Fruit fly (Drosophila melanogaster) whole organism, embryonic: ENCODE results near the gene ci.
"Not testable (repeated sequence)": the region's sequence is repeated elsewhere in the genome, so short reads cannot be mapped to it uniquely, and the experiment has no call there.

Source experiments
- ATbp ChIP-seq: fragments of 200-800 bp; sonication (Bioruptor generic); optimal IDR thresholded peaks from 2 replicates; lab custom pipeline; 2017; ENCODE audit warnings: missing biosample characterization, mild to moderate bottlenecking, missing genetic modification characterization, missing genetic modification reagents
- Antp ChIP-seq: fragments of 200-800 bp; sonication (Bioruptor generic); optimal IDR thresholded peaks from 3 replicates; lab custom pipeline; 2016; ENCODE audit warnings: missing biosample characterization, missing genetic modification characterization
- BEAF-32 ChIP-seq: fragments of 200-800 bp; sonication (Bioruptor generic); optimal IDR thresholded peaks from 3 replicates; lab custom pipeline; 2017; ENCODE audit warnings: missing biosample characterization, missing genetic modification characterization, mild to moderate bottlenecking, moderate library complexity, missing genetic modification reagents
- C15 ChIP-seq: fragments of 200-800 bp; sonication (Bioruptor generic); IDR thresholded peaks from 3 replicates; pipeline ENCODE4 v1.3.6; 2022; ENCODE audit warnings: missing biosample characterization, missing genetic modification characterization
- CG10274 ChIP-seq: fragments of 200-800 bp; sonication (Bioruptor generic); optimal IDR thresholded peaks from 3 replicates; lab custom pipeline; 2017; ENCODE audit warnings: missing biosample characterization, mild to moderate bottlenecking, missing genetic modification characterization
- CG12071 ChIP-seq: fragments of 200-800 bp; sonication (Bioruptor generic); optimal IDR thresholded peaks from 3 replicates; lab custom pipeline; 2018; ENCODE audit warnings: missing biosample characterization, mild to moderate bottlenecking, missing genetic modification characterization
- CG12391 ChIP-seq: fragments of 200-800 bp; sonication (Bioruptor generic); optimal IDR thresholded peaks from 3 replicates; lab custom pipeline; 2018; ENCODE audit warnings: missing biosample characterization, mild to moderate bottlenecking, missing genetic modification characterization, moderate library complexity
- CG13624 ChIP-seq: fragments of 200-800 bp; sonication (Bioruptor generic); optimal IDR thresholded peaks from 2 replicates; lab custom pipeline; 2016; ENCODE audit warnings: missing biosample characterization, missing genetic modification characterization
- CG14710 ChIP-seq: fragments of 200-800 bp; sonication (Bioruptor generic); optimal IDR thresholded peaks from 3 replicates; lab custom pipeline; 2019; ENCODE audit warnings: missing biosample characterization, mild to moderate bottlenecking, missing genetic modification characterization, moderate library complexity
- CG1603 ChIP-seq: fragments of 200-800 bp; sonication (Bioruptor generic); optimal IDR thresholded peaks from 2 replicates; lab custom pipeline; 2019; ENCODE audit warnings: missing biosample characterization, mild to moderate bottlenecking, missing genetic modification characterization, moderate library complexity
- CG16813 ChIP-seq: fragments of 200-800 bp; sonication (Bioruptor generic); IDR thresholded peaks from 3 replicates; pipeline ENCODE4 v1.3.6; 2022; ENCODE audit warnings: missing biosample characterization, missing genetic modification characterization; ENCODE audit not compliant: partially characterized antibody
- CG17802 ChIP-seq: fragments of 200-800 bp; sonication (Bioruptor generic); optimal IDR thresholded peaks from 2 replicates; lab custom pipeline; 2018; ENCODE audit warnings: missing biosample characterization, mild to moderate bottlenecking, missing genetic modification characterization, moderate library complexity
- CG1792 ChIP-seq: fragments of 200-800 bp; sonication (Bioruptor generic); optimal IDR thresholded peaks from 2 replicates; lab custom pipeline; 2016; ENCODE audit warnings: missing biosample characterization, missing genetic modification characterization
- CG18011 ChIP-seq: fragments of 200-800 bp; sonication (Bioruptor generic); optimal IDR thresholded peaks from 2 replicates; lab custom pipeline; 2017; ENCODE audit warnings: missing biosample characterization, missing genetic modification characterization, mild to moderate bottlenecking, moderate library complexity, missing genotype
- CG1832 ChIP-seq: fragments of 200-800 bp; sonication (Bioruptor generic); optimal IDR thresholded peaks from 2 replicates; lab custom pipeline; 2017; ENCODE audit warnings: missing biosample characterization, mild to moderate bottlenecking, missing genetic modification characterization, inconsistent platforms
- CG2116 ChIP-seq: fragments of 200-800 bp; sonication (Bioruptor generic); optimal IDR thresholded peaks from 3 replicates; lab custom pipeline; 2018; ENCODE audit warnings: missing biosample characterization, mild to moderate bottlenecking, missing genetic modification characterization
- CG30020 ChIP-seq: fragments of 200-800 bp; optimal IDR thresholded peaks from 2 replicates; lab custom pipeline; 2019; ENCODE audit warnings: missing biosample characterization, mild to moderate bottlenecking, missing genetic modification characterization, moderate library complexity
- CG3065 ChIP-seq: fragments of 200-800 bp; sonication (Bioruptor generic); optimal IDR thresholded peaks from 2 replicates; lab custom pipeline; 2016; ENCODE audit warnings: missing biosample characterization, missing genetic modification characterization
- CG31365 ChIP-seq: fragments of 200-800 bp; sonication (Bioruptor generic); optimal IDR thresholded peaks from 2 replicates; lab custom pipeline; 2018; ENCODE audit warnings: missing biosample characterization, mild to moderate bottlenecking, missing genetic modification characterization
- CG3838 ChIP-seq: fragments of 200-800 bp; sonication (Bioruptor generic); optimal IDR thresholded peaks from 3 replicates; lab custom pipeline; 2016; ENCODE audit warnings: missing biosample characterization, missing genetic modification characterization
- CG3995 ChIP-seq: fragments of 200-800 bp; sonication (Bioruptor generic); optimal IDR thresholded peaks from 3 replicates; lab custom pipeline; 2016; ENCODE audit warnings: missing biosample characterization, missing genetic modification characterization
- CG4617 ChIP-seq: fragments of 200-800 bp; sonication (Bioruptor generic); optimal IDR thresholded peaks from 3 replicates; lab custom pipeline; 2016; ENCODE audit warnings: missing biosample characterization, missing genetic modification characterization, borderline replicate concordance
- CG6791 ChIP-seq: fragments of 200-800 bp; sonication (Bioruptor generic); IDR thresholded peaks from 3 replicates; pipeline ENCODE4 v1.3.6; 2022; ENCODE audit warnings: missing biosample characterization, missing genetic modification characterization; ENCODE audit not compliant: partially characterized antibody
- CG6854 ChIP-seq: fragments of 200-800 bp; sonication (Bioruptor generic); optimal IDR thresholded peaks from 3 replicates; lab custom pipeline; 2017; ENCODE audit warnings: missing biosample characterization, mild to moderate bottlenecking, missing genetic modification characterization
- D19A ChIP-seq: fragments of 200-800 bp; optimal IDR thresholded peaks from 3 replicates; lab custom pipeline; 2019; ENCODE audit warnings: missing biosample characterization, mild to moderate bottlenecking, missing genetic modification characterization, moderate library complexity
- Hmx ChIP-seq: fragments of 200-800 bp; sonication (Bioruptor generic); optimal IDR thresholded peaks from 2 replicates; lab custom pipeline; 2016; ENCODE audit warnings: missing biosample characterization, missing genetic modification characterization
- Hr39 ChIP-seq: fragments of >200 bp; optimal IDR thresholded peaks from 2 replicates; lab custom pipeline; 2017
- Sin3A ChIP-seq: fragments of >200 bp; optimal IDR thresholded peaks from 2 replicates; lab custom pipeline; 2018
- Taf1 ChIP-seq: fragments of 200-800 bp; sonication (Bioruptor generic); IDR thresholded peaks from 2 replicates; pipeline ENCODE4 v1.3.6; 2022; ENCODE audit warnings: missing biosample characterization, missing genetic modification characterization
- Trl ChIP-seq, 3 experiments: fragments of >200 bp in 2 of 3; fragments of 200-800 bp in 1 of 3; sonication (Bioruptor generic) in 1 of 3; optimal IDR thresholded peaks; 2 replicates in 1 of 3; 3 replicates in 2 of 3; lab custom pipeline; 2016 to 2017; ENCODE audit warnings: missing biosample characterization in 1 of 3, missing genetic modification characterization in 1 of 3
- ap ChIP-seq: fragments of 200-800 bp; sonication (Bioruptor generic); IDR thresholded peaks from 2 replicates; pipeline ENCODE4 v1.3.6; 2022; ENCODE audit warnings: missing biosample characterization, missing genetic modification characterization
- chinmo ChIP-seq: fragments of 200-800 bp; sonication (Bioruptor generic); IDR thresholded peaks from 4 replicates; pipeline ENCODE4 v1.3.6; 2022; ENCODE audit warnings: missing biosample characterization, missing genetic modification characterization; ENCODE audit not compliant: partially characterized antibody
- chm ChIP-seq: fragments of 200-800 bp; sonication (Bioruptor generic); IDR thresholded peaks from 2 replicates; pipeline ENCODE4 v1.3.6; 2022; ENCODE audit warnings: missing biosample characterization, missing genetic modification characterization
- ftz-f1 ChIP-seq: fragments of 200-800 bp; sonication (Bioruptor generic); optimal IDR thresholded peaks from 2 replicates; lab custom pipeline; 2016; ENCODE audit warnings: missing biosample characterization, missing genetic modification characterization
- jigr1 ChIP-seq: fragments of 200-800 bp; sonication (Bioruptor generic); IDR thresholded peaks from 3 replicates; pipeline ENCODE4 v1.3.6; 2022; ENCODE audit warnings: missing biosample characterization, missing genetic modification characterization
- nerfin-1 ChIP-seq: fragments of 200-800 bp; sonication (Bioruptor generic); optimal IDR thresholded peaks from 3 replicates; lab custom pipeline; 2019; ENCODE audit warnings: missing biosample characterization, mild to moderate bottlenecking, missing genetic modification characterization, moderate library complexity
- rib ChIP-seq: fragments of 200-800 bp; sonication (Bioruptor generic); IDR thresholded peaks from 2 replicates; pipeline ENCODE4 v1.3.6; 2022; ENCODE audit warnings: missing biosample characterization, missing genetic modification characterization
- row ChIP-seq: fragments of 200-800 bp; sonication (Bioruptor generic); IDR thresholded peaks from 3 replicates; pipeline ENCODE4 v1.3.6; 2022; ENCODE audit warnings: missing biosample characterization, missing genetic modification characterization
- ssp ChIP-seq: fragments of 200-800 bp; sonication (Bioruptor generic); IDR thresholded peaks from 2 replicates; pipeline ENCODE4 v1.3.6; 2022; ENCODE audit warnings: missing biosample characterization, missing genetic modification characterization
- tap ChIP-seq: fragments of 200-800 bp; optimal IDR thresholded peaks from 3 replicates; lab custom pipeline; 2019; ENCODE audit warnings: missing biosample characterization, mild to moderate bottlenecking, missing genetic modification characterization, moderate library complexity
- tin ChIP-seq: fragments of 200-800 bp; sonication (Bioruptor generic); optimal IDR thresholded peaks from 3 replicates; lab custom pipeline; 2016; ENCODE audit warnings: missing biosample characterization, missing genetic modification characterization
- tll ChIP-seq, 2 experiments: fragments of 200-800 bp in 1 of 2; fragments of >200 bp in 1 of 2; sonication (Bioruptor generic) in 1 of 2; optimal IDR thresholded peaks; 2 replicates each; lab custom pipeline; 2017 to 2019; ENCODE audit warnings: missing biosample characterization in 2 of 2, missing genetic modification characterization in 2 of 2, mild to moderate bottlenecking in 1 of 2, moderate library complexity in 1 of 2
- tna ChIP-seq: fragments of 200-800 bp; sonication (Bioruptor generic); IDR thresholded peaks from 2 replicates; pipeline ENCODE4 v1.3.6; 2022; ENCODE audit warnings: missing biosample characterization, missing genetic modification characterization; ENCODE audit not compliant: partially characterized antibody
- trem ChIP-seq: fragments of 200-800 bp; optimal IDR thresholded peaks from 3 replicates; lab custom pipeline; 2019; ENCODE audit warnings: missing biosample characterization, mild to moderate bottlenecking, missing genetic modification characterization, moderate library complexity
- z ChIP-seq: fragments of 200-800 bp; sonication (Bioruptor generic); IDR thresholded peaks from 3 replicates; pipeline ENCODE4 v1.3.6; 2022; ENCODE audit warnings: missing biosample characterization, missing genetic modification characterization
- zfh2 ChIP-seq: fragments of 200-800 bp; sonication (Bioruptor generic); optimal IDR thresholded peaks from 2 replicates; lab custom pipeline; 2016; ENCODE audit warnings: missing biosample characterization, missing genetic modification characterization

Gene ci

dm6 chr4:42352-42751, 14.5 kb downstream of the ci start:
- TF ChIP-seq z (no peak), CG12391 (tag; lab: Kevin White, UChicago) (no peak), ssp (GFP tag; lab: Robert Waterston, UW) (no peak), tin (GFP tag; lab: Kevin White, UChicago) (no peak), tap (no peak), CG18011 (no peak), CG1792 (no peak), CG3995 (GFP tag; lab: Kevin White, UChicago) (no peak), Hr39 (no peak), CG31365 (tag; lab: Kevin White, UChicago) (no peak), chm (no peak), CG1603 (tag; lab: Kevin White, UChicago) (no peak), C15 (GFP tag; lab: Robert Waterston, UW) (no peak), ap (GFP tag; lab: Robert Waterston, UW) (no peak), Antp (GFP tag; lab: Kevin White, UChicago) (no peak), nerfin-1 (no peak), tna (GFP tag; lab: Robert Waterston, UW) (no peak), zfh2 (GFP tag; lab: Kevin White, UChicago) (no peak), CG3065 (peak; percentile 33), CG6854 (GFP tag; lab: Kevin White, UChicago) (no peak), CG2116 (GFP tag; lab: Kevin White, UChicago) (peak; percentile 5), CG1832 (GFP tag; lab: Kevin White, UChicago) (no peak), CG14710 (no peak), Sin3A (lab: Kevin White, UChicago) (no peak), Hmx (GFP tag; lab: Kevin White, UChicago) (no peak), CG10274 (GFP tag; lab: Kevin White, UChicago) (no peak), chinmo (GFP tag; lab: Robert Waterston, UW) (no peak), tll (GFP tag; optimal IDR thresholded peaks at IDR 0.05; lab: Kevin White, UChicago) (no peak), CG17802 (peak; percentile 65), CG16813 (peak; percentile 27; the same call in 1 of the 3 replicates), BEAF-32 (GFP tag; lab: Kevin White, UChicago) (peak; percentile 30), Taf1 (GFP tag; lab: Robert Waterston, UW) (no peak), jigr1 (GFP tag; lab: Robert Waterston, UW) (no peak), CG3838 (GFP tag; lab: Kevin White, UChicago) (no peak), CG12071 (GFP tag; lab: Kevin White, UChicago) (no peak), trem (tag; lab: Kevin White, UChicago) (no peak), CG30020 (peak; percentile 77), CG4617 (GFP tag; lab: Kevin White, UChicago) (no peak), CG13624 (GFP tag; lab: Kevin White, UChicago) (no peak), ftz-f1 (GFP tag; lab: Kevin White, UChicago) (no peak), ATbp (GFP tag; lab: Kevin White, UChicago) (no peak)

- TF ChIP-seq Trl (optimal IDR thresholded peaks at IDR 0.05; lab: Kevin White, UChicago) (peak in 1 of 2 experiments; percentile 22), D19A (tag; lab: Kevin White, UChicago) (peak; percentile 95), row (GFP tag; lab: Robert Waterston, UW) (peak; percentile 66), CG6791 (GFP tag; lab: Robert Waterston, UW) (peak; percentile 25; the same call in 1 of the 3 replicates), rib (GFP tag; lab: Robert Waterston, UW) (0 out of 2 replicates have a peak, but pooled peaks have one; percentile 11)
- TF ChIP-seq Trl (GFP tag; optimal IDR thresholded peaks at IDR 0.05; lab: Kevin White, UChicago), result not testable (repeated sequence)
Measured at dm6 chr4:41587-41986, 15.3 kb downstream of the ci start.
